Fruit fly (Drosophila melanogaster) whole organism, embryonic: ENCODE results near the gene CG43867.
A peak's percentile ranks its signal among the peaks of the same experiment; 100 is the strongest.

ENCODE experiments used
- Antp ChIP-seq: fragments of 200-800 bp; sonication (Bioruptor generic); optimal IDR thresholded peaks from 3 replicates; lab custom pipeline; 2016; ENCODE audit warnings: missing biosample characterization, missing genetic modification characterization
- CG11398 ChIP-seq: fragments of 200-800 bp; sonication (Bioruptor generic); optimal IDR thresholded peaks from 2 replicates; lab custom pipeline; 2016; ENCODE audit warnings: missing biosample characterization, missing genetic modification characterization
- CG12155 ChIP-seq: fragments of 200-800 bp; sonication (Bioruptor generic); optimal IDR thresholded peaks from 3 replicates; lab custom pipeline; 2016; ENCODE audit warnings: missing biosample characterization, missing genetic modification characterization
- CG12744 ChIP-seq: fragments of 200-800 bp; sonication (Bioruptor generic); optimal IDR thresholded peaks from 2 replicates; lab custom pipeline; 2016; ENCODE audit warnings: missing biosample characterization, missing genetic modification characterization
- CG15073 ChIP-seq: fragments of 200-800 bp; sonication (Bioruptor generic); optimal IDR thresholded peaks from 2 replicates; lab custom pipeline; 2016; ENCODE audit warnings: missing biosample characterization, missing genetic modification characterization
- CG1603 ChIP-seq: fragments of 200-800 bp; sonication (Bioruptor generic); optimal IDR thresholded peaks from 2 replicates; lab custom pipeline; 2019; ENCODE audit warnings: missing biosample characterization, mild to moderate bottlenecking, missing genetic modification characterization, moderate library complexity
- CG16813 ChIP-seq: fragments of 200-800 bp; sonication (Bioruptor generic); IDR thresholded peaks from 3 replicates; pipeline ENCODE4 v1.3.6; 2022; ENCODE audit warnings: missing biosample characterization, missing genetic modification characterization; ENCODE audit not compliant: partially characterized antibody
- CG17361 ChIP-seq: fragments of 200-800 bp; sonication (Bioruptor generic); IDR thresholded peaks from 3 replicates; pipeline ENCODE4 v1.3.6; 2022; ENCODE audit warnings: missing biosample characterization, missing genetic modification characterization
- CG30020 ChIP-seq: fragments of 200-800 bp; optimal IDR thresholded peaks from 2 replicates; lab custom pipeline; 2019; ENCODE audit warnings: missing biosample characterization, mild to moderate bottlenecking, missing genetic modification characterization, moderate library complexity
- CG30403 ChIP-seq: fragments of 200-800 bp; sonication (Bioruptor generic); optimal IDR thresholded peaks from 3 replicates; lab custom pipeline; 2016; ENCODE audit warnings: missing biosample characterization, missing genetic modification characterization
- CG3065 ChIP-seq: fragments of 200-800 bp; sonication (Bioruptor generic); optimal IDR thresholded peaks from 2 replicates; lab custom pipeline; 2016; ENCODE audit warnings: missing biosample characterization, missing genetic modification characterization
- CG6254 ChIP-seq: fragments of 200-800 bp; sonication (Bioruptor generic); optimal IDR thresholded peaks from 3 replicates; lab custom pipeline; 2017; ENCODE audit warnings: mild to moderate bottlenecking, missing biosample characterization, missing genetic modification reagents, missing genetic modification characterization
- CG6765 ChIP-seq: fragments of 200-800 bp; sonication (Bioruptor generic); optimal IDR thresholded peaks from 3 replicates; lab custom pipeline; 2017; ENCODE audit warnings: missing biosample characterization, mild to moderate bottlenecking, missing genetic modification characterization
- CG6813 ChIP-seq: fragments of 200-800 bp; sonication (Bioruptor generic); optimal IDR thresholded peaks from 2 replicates; lab custom pipeline; 2017; ENCODE audit warnings: missing biosample characterization, missing genetic modification characterization, mild to moderate bottlenecking, moderate library complexity, missing genetic modification reagents
- CG7928 ChIP-seq: fragments of 200-800 bp; sonication (Bioruptor generic); optimal IDR thresholded peaks from 2 replicates; lab custom pipeline; 2017; ENCODE audit warnings: missing biosample characterization, mild to moderate bottlenecking, missing genetic modification characterization
- CG8944 ChIP-seq: fragments of 200-800 bp; sonication (Bioruptor generic); optimal IDR thresholded peaks from 3 replicates; lab custom pipeline; 2016; ENCODE audit warnings: missing biosample characterization, missing genetic modification characterization
- CG9817 ChIP-seq: fragments of 200-800 bp; sonication (Bioruptor generic); optimal IDR thresholded peaks from 2 replicates; lab custom pipeline; 2018; ENCODE audit warnings: missing biosample characterization, mild to moderate bottlenecking, missing genetic modification characterization, moderate library complexity
- CHES-1-like ChIP-seq: fragments of 200-800 bp; sonication (Bioruptor generic); optimal IDR thresholded peaks from 2 replicates; lab custom pipeline; 2016; ENCODE audit warnings: missing biosample characterization, missing genetic modification characterization
- Ets97D ChIP-seq: fragments of 200-800 bp; sonication (Bioruptor generic); optimal IDR thresholded peaks from 3 replicates; lab custom pipeline; 2016; ENCODE audit warnings: missing biosample characterization, missing genetic modification characterization
- Fer1 ChIP-seq: fragments of 200-800 bp; sonication (Bioruptor generic); optimal IDR thresholded peaks from 2 replicates; lab custom pipeline; 2017; ENCODE audit warnings: missing biosample characterization, mild to moderate bottlenecking, missing genetic modification characterization
- HLH4C ChIP-seq: fragments of 200-800 bp; sonication (Bioruptor generic); IDR thresholded peaks from 3 replicates; pipeline ENCODE4 v1.3.6; 2022; ENCODE audit warnings: missing biosample characterization, missing genetic modification characterization; ENCODE audit not compliant: partially characterized antibody
- HmgZ ChIP-seq: fragments of 200-800 bp; sonication (Bioruptor generic); optimal IDR thresholded peaks from 2 replicates; lab custom pipeline; 2018; ENCODE audit warnings: missing biosample characterization, mild to moderate bottlenecking, missing genetic modification characterization
- Hr51 ChIP-seq, 2 experiments: fragments of 200-800 bp; sonication (Bioruptor generic); optimal IDR thresholded peaks; 2 replicates in 1 of 2; 3 replicates in 1 of 2; lab custom pipeline; 2016 to 2018; ENCODE audit warnings: missing biosample characterization in 2 of 2, missing genetic modification characterization in 2 of 2, mild to moderate bottlenecking in 1 of 2, moderate library complexity in 1 of 2
- Jarid2 ChIP-seq: fragments of 200-800 bp; sonication (Bioruptor generic); optimal IDR thresholded peaks from 3 replicates; lab custom pipeline; 2017; ENCODE audit warnings: mild to moderate bottlenecking, missing biosample characterization, missing genetic modification reagents, missing genetic modification characterization
- Max ChIP-seq: fragments of 200-800 bp; sonication (Bioruptor generic); optimal IDR thresholded peaks from 2 replicates; lab custom pipeline; 2016; ENCODE audit warnings: missing biosample characterization, mild to moderate bottlenecking, missing genetic modification characterization
- Mrtf ChIP-seq: fragments of 200-800 bp; sonication (Bioruptor generic); IDR thresholded peaks from 3 replicates; pipeline ENCODE4 v1.3.6; 2022; ENCODE audit warnings: missing biosample characterization, missing genetic modification characterization
- NC2β ChIP-seq: fragments of 200-800 bp; sonication (Bioruptor generic); optimal IDR thresholded peaks from 2 replicates; lab custom pipeline; 2016; ENCODE audit warnings: missing biosample characterization, missing genetic modification characterization
- Oli ChIP-seq: fragments of 200-800 bp; sonication (Bioruptor generic); optimal IDR thresholded peaks from 2 replicates; lab custom pipeline; 2018; ENCODE audit warnings: missing biosample characterization, mild to moderate bottlenecking, missing genetic modification characterization, moderate library complexity
- Ravus ChIP-seq: fragments of 200-800 bp; sonication (Bioruptor generic); IDR thresholded peaks from 2 replicates; pipeline ENCODE4 v1.3.6; 2022; ENCODE audit warnings: missing biosample characterization, missing genetic modification characterization
- Sin3A ChIP-seq: fragments of >200 bp; optimal IDR thresholded peaks from 2 replicates; lab custom pipeline; 2018
- Xbp1 ChIP-seq: fragments of 200-800 bp; sonication (Bioruptor generic); optimal IDR thresholded peaks from 3 replicates; lab custom pipeline; 2016; ENCODE audit warnings: missing biosample characterization, mild to moderate bottlenecking, missing genetic modification characterization
- abd-A ChIP-seq: fragments of 200-800 bp; sonication (Bioruptor generic); optimal IDR thresholded peaks from 3 replicates; lab custom pipeline; 2019; ENCODE audit warnings: missing biosample characterization, mild to moderate bottlenecking, missing genetic modification characterization, moderate library complexity
- bcd ChIP-seq: fragments of 200-800 bp; sonication (Bioruptor generic); optimal IDR thresholded peaks from 2 replicates; lab custom pipeline; 2017; ENCODE audit warnings: missing biosample characterization, mild to moderate bottlenecking, missing genetic modification characterization
- cato ChIP-seq: fragments of 200-800 bp; sonication (Bioruptor generic); optimal IDR thresholded peaks from 2 replicates; lab custom pipeline; 2016; ENCODE audit warnings: missing biosample characterization, missing genetic modification characterization, borderline replicate concordance
- dan ChIP-seq: fragments of 200-800 bp; sonication (Bioruptor generic); IDR thresholded peaks from 2 replicates; pipeline ENCODE4 v1.3.6; 2022; ENCODE audit warnings: missing biosample characterization, missing genetic modification characterization
- dm ChIP-seq: fragments of 200-800 bp; sonication (Bioruptor generic); optimal IDR thresholded peaks from 3 replicates; lab custom pipeline; 2016; ENCODE audit warnings: missing biosample characterization, missing genetic modification characterization
- dysf ChIP-seq: fragments of 200-800 bp; sonication (Bioruptor generic); IDR thresholded peaks from 3 replicates; pipeline ENCODE4 v1.3.6; 2022; ENCODE audit warnings: missing biosample characterization, missing genetic modification characterization
- fd96Cb ChIP-seq: fragments of 200-800 bp; sonication (Bioruptor generic); optimal IDR thresholded peaks from 2 replicates; lab custom pipeline; 2018; ENCODE audit warnings: missing biosample characterization, mild to moderate bottlenecking, missing genetic modification characterization, moderate library complexity
- gsb ChIP-seq: fragments of 200-800 bp; sonication (Bioruptor generic); IDR thresholded peaks from 2 replicates; pipeline ENCODE4 v1.3.6; 2022; ENCODE audit warnings: missing biosample characterization, missing genetic modification characterization
- h ChIP-seq: fragments of >200 bp; optimal IDR thresholded peaks from 2 replicates; lab custom pipeline; 2017
- inv ChIP-seq: fragments of 200-800 bp; sonication (Bioruptor generic); IDR thresholded peaks from 2 replicates; pipeline ENCODE4 v1.3.6; 2022; ENCODE audit warnings: missing biosample characterization, missing genetic modification characterization; ENCODE audit not compliant: partially characterized antibody
- nerfin-2 ChIP-seq: fragments of 200-800 bp; sonication (Bioruptor generic); IDR thresholded peaks from 2 replicates; pipeline ENCODE4 v1.3.6; 2022; ENCODE audit warnings: missing biosample characterization, missing genetic modification characterization; ENCODE audit not compliant: partially characterized antibody
- sc ChIP-seq, 3 experiments: fragments of >200 bp in 2 of 3; fragments of 200-800 bp in 1 of 3; sonication (Bioruptor generic) in 1 of 3; optimal IDR thresholded peaks; 2 replicates in 2 of 3; 3 replicates in 1 of 3; lab custom pipeline; 2017; ENCODE audit warnings: mild to moderate bottlenecking in 1 of 3, missing biosample characterization in 1 of 3, missing genetic modification characterization in 1 of 3, missing genetic modification reagents in 1 of 3
- shn ChIP-seq: fragments of 200-800 bp; sonication (Bioruptor generic); optimal IDR thresholded peaks from 3 replicates; lab custom pipeline; 2016; ENCODE audit warnings: missing biosample characterization, missing genetic modification characterization
- sna ChIP-seq: fragments of 200-800 bp; sonication (Bioruptor generic); IDR thresholded peaks from 2 replicates; pipeline ENCODE4 v1.3.6; 2022; ENCODE audit warnings: missing biosample characterization, missing genetic modification characterization; ENCODE audit not compliant: partially characterized antibody
- sr ChIP-seq: fragments of 200-800 bp; sonication (Bioruptor generic); IDR thresholded peaks from 3 replicates; pipeline ENCODE4 v1.3.6; 2022; ENCODE audit warnings: missing biosample characterization, missing genetic modification characterization
- tap ChIP-seq: fragments of 200-800 bp; optimal IDR thresholded peaks from 3 replicates; lab custom pipeline; 2019; ENCODE audit warnings: missing biosample characterization, mild to moderate bottlenecking, missing genetic modification characterization, moderate library complexity
- trem ChIP-seq: fragments of 200-800 bp; optimal IDR thresholded peaks from 3 replicates; lab custom pipeline; 2019; ENCODE audit warnings: missing biosample characterization, mild to moderate bottlenecking, missing genetic modification characterization, moderate library complexity
- trh ChIP-seq: fragments of 200-800 bp; sonication (Bioruptor generic); optimal IDR thresholded peaks from 2 replicates; lab custom pipeline; 2016; ENCODE audit warnings: missing biosample characterization, missing genetic modification characterization
- ttk ChIP-seq: fragments of 200-800 bp; sonication (Bioruptor generic); IDR thresholded peaks from 2 replicates; pipeline ENCODE4 v2.1.2; 2022; ENCODE audit warnings: missing biosample characterization, missing genetic modification characterization

Gene CG43867

DNA sequence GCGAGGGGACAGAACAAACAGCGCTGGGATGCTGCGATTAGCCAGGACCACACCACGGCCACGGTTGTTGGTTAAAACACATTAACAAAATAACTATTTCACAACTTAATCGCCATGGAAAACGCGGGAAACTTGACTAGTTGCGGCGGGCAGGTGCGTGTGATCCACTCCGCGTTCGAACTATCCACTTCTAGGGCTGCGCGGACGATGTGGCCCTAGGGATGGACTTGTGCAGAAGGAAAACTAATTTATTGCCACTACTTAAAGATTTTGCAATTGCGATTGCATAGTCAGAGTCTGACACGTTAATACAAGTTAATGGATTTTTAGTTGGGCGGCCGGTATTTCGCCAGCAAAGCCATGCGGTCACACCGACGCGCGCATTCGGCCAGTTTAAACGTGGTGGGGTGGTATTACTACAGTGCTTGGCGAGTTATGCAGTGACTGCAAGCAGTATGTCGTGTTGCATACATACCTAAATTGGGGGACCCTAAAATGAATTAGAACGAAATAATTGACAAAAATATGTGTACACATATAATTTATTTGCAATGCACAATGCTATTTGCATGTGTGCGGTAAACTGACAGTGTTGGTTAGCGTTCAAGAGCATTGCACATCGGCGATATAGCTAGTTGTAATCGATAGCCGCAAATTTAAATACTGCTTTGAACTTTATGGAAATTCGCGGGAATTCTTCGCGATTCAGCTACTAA lies 126.5 kb downstream of the CG43867 start, which contains the start of gene Rbf (continued):
- no peak for TF ChIP-seq abd-A (tag; lab: Kevin White, UChicago)
- no peak for TF ChIP-seq CG6254
- 0 out of 2 replicates have a peak, but pooled peaks have one; percentile 38 for TF ChIP-seq nerfin-2 (GFP tag; lab: Robert Waterston, UW)
- no peak for TF ChIP-seq fd96Cb
- TF ChIP-seq CG17361: no peak
- TF ChIP-seq CG3065: no peak
- TF ChIP-seq HmgZ (tag; lab: Kevin White, UChicago): no peak
- no peak for TF ChIP-seq gsb (GFP tag; lab: Robert Waterston, UW)
- TF ChIP-seq CG15073 (GFP tag; lab: Kevin White, UChicago): no peak
- TF ChIP-seq inv (GFP tag; lab: Robert Waterston, UW): peak; percentile 32
- peak; percentile 8 for TF ChIP-seq CG30020
- TF ChIP-seq Jarid2 (GFP tag; lab: Kevin White, UChicago): no peak
- peak; percentile 43; the same call in 2 of the 3 replicates for TF ChIP-seq HLH4C
- TF ChIP-seq Hr51 (GFP tag; optimal IDR thresholded peaks at IDR 0.05; lab: Kevin White, UChicago): no peak
- no peak; the same call in 1 of the 2 replicates for TF ChIP-seq sna (GFP tag; lab: Robert Waterston, UW)
- TF ChIP-seq Ets97D (GFP tag; lab: Kevin White, UChicago): peak; percentile 41
- peak; percentile 1 for TF ChIP-seq CG30403 (GFP tag; lab: Kevin White, UChicago)
- no peak for TF ChIP-seq dan (GFP tag; lab: Robert Waterston, UW)
- TF ChIP-seq shn: no peak
- peak; percentile 62 for TF ChIP-seq CG1603 (tag; lab: Kevin White, UChicago)
- peak; percentile 25 for TF ChIP-seq dm (GFP tag; lab: Kevin White, UChicago)
- no peak for TF ChIP-seq Antp (GFP tag; lab: Kevin White, UChicago)
- TF ChIP-seq ttk (GFP tag; lab: Robert Waterston, UW): no peak
- no peak for TF ChIP-seq Mrtf (GFP tag; lab: Robert Waterston, UW)
- TF ChIP-seq bcd (GFP tag; lab: Kevin White, UChicago): no peak
- no peak for TF ChIP-seq NC2β (GFP tag; lab: Kevin White, UChicago)
- TF ChIP-seq sr (GFP tag; lab: Robert Waterston, UW): no peak
- TF ChIP-seq h (lab: Kevin White, UChicago): no peak
- no peak for TF ChIP-seq dysf
- TF ChIP-seq CG11398: no peak
- no peak for TF ChIP-seq Max
- TF ChIP-seq trh (GFP tag; lab: Kevin White, UChicago): no peak
- TF ChIP-seq tap (tag; lab: Kevin White, UChicago): no peak
- no peak for TF ChIP-seq Xbp1 (GFP tag; lab: Kevin White, UChicago)
- TF ChIP-seq Ravus (GFP tag; lab: Robert Waterston, UW): no peak
- TF ChIP-seq CG16813 (GFP tag; lab: Robert Waterston, UW): peak; percentile 62
- peak; percentile 95 for TF ChIP-seq Sin3A
- peak; percentile 1 for TF ChIP-seq CG7928 (GFP tag; lab: Kevin White, UChicago)
- no peak for TF ChIP-seq Oli
- no peak for TF ChIP-seq CG8944 (GFP tag; lab: Kevin White, UChicago)
- peak; percentile 32 for TF ChIP-seq trem (tag; lab: Kevin White, UChicago)
- no peak for TF ChIP-seq CG6765
- no peak for TF ChIP-seq sc (optimal IDR thresholded peaks at IDR 0.05; lab: Kevin White, UChicago)
- no peak for TF ChIP-seq sc (GFP tag; optimal IDR thresholded peaks at IDR 0.05; lab: Kevin White, UChicago)
- TF ChIP-seq CG9817 (tag; lab: Kevin White, UChicago): no peak
- no peak for TF ChIP-seq cato (GFP tag; lab: Kevin White, UChicago)
- TF ChIP-seq CG6813: no peak
- no peak for TF ChIP-seq Fer1 (GFP tag; lab: Kevin White, UChicago)
- no peak for TF ChIP-seq CG12744
- no peak for TF ChIP-seq CHES-1-like (GFP tag; lab: Kevin White, UChicago)
- no peak for TF ChIP-seq CG12155 (GFP tag; lab: Kevin White, UChicago)
